Worm (Caenorhabditis elegans) whole organism, early embryonic: Measurements from ENCODE around the gene R10E4.11.

Experiments
- B0310.2 ChIP-seq: sonication (generic microtip); optimal IDR thresholded peaks from 2 replicates; lab custom pipeline; 2016; ENCODE audit warnings: mild to moderate bottlenecking, missing genetic modification characterization, missing compliant biosample characterization
- F13C5.2 ChIP-seq: sonication (generic microtip); optimal IDR thresholded peaks from 2 replicates; lab custom pipeline; 2017; ENCODE audit warnings: mild to moderate bottlenecking, missing genetic modification characterization, inconsistent platforms, missing compliant biosample characterization
- aly-1 ChIP-seq: sonication (generic microtip); optimal IDR thresholded peaks from 2 replicates; lab custom pipeline; 2016; ENCODE audit warnings: missing genetic modification characterization, missing compliant biosample characterization
- ama-1 ChIP-seq: fragments of 150-350 bp; optimal IDR thresholded peaks from 2 replicates; lab custom pipeline; 2014
- ceh-13 ChIP-seq: fragments of 200-800 bp; sonication (Bioruptor generic); optimal IDR thresholded peaks from 2 replicates; lab custom pipeline; 2018; ENCODE audit warnings: mild to moderate bottlenecking, missing genetic modification characterization, missing compliant biosample characterization
- ceh-36 ChIP-seq: sonication (generic microtip); optimal IDR thresholded peaks from 2 replicates; lab custom pipeline; 2016; ENCODE audit warnings: missing genetic modification characterization, inconsistent platforms, missing compliant biosample characterization
- ets-7 ChIP-seq: sonication (generic microtip); optimal IDR thresholded peaks from 2 replicates; lab custom pipeline; 2016; ENCODE audit warnings: missing genotype, missing genetic modification characterization, missing compliant biosample characterization
- flt-1 ChIP-seq: fragments of 200-800 bp; sonication (Bioruptor generic); IDR thresholded peaks from 2 replicates; pipeline ENCODE4 v1.3.6; 2022; ENCODE audit warnings: missing genetic modification characterization, missing compliant biosample characterization
- hmbx-1 ChIP-seq: sonication (generic microtip); optimal IDR thresholded peaks from 2 replicates; lab custom pipeline; 2016; ENCODE audit warnings: mild to moderate bottlenecking, missing genetic modification characterization, missing compliant biosample characterization
- hmg-4 ChIP-seq: fragments of 200-800 bp; sonication (Bioruptor generic); optimal IDR thresholded peaks from 2 replicates; lab custom pipeline; 2018; ENCODE audit warnings: mild to moderate bottlenecking, missing genetic modification characterization, missing compliant biosample characterization
- hnd-1 ChIP-seq: sonication (generic microtip); optimal IDR thresholded peaks from 2 replicates; lab custom pipeline; 2016; ENCODE audit warnings: missing genetic modification characterization, missing compliant biosample characterization
- pes-1 ChIP-seq: fragments of 200-800 bp; sonication (Bioruptor generic); IDR thresholded peaks from 2 replicates; pipeline ENCODE4 v1.3.6; 2022; ENCODE audit warnings: missing genetic modification reagents, missing genetic modification characterization, missing compliant biosample characterization
- scrt-1 ChIP-seq: fragments of 200-800 bp; sonication (Bioruptor generic); IDR thresholded peaks from 2 replicates; pipeline ENCODE4 v1.3.6; 2022; ENCODE audit warnings: missing genetic modification characterization, missing compliant biosample characterization
- sea-1 ChIP-seq: fragments of 200-800 bp; sonication (Bioruptor generic); conservative IDR thresholded peaks from 2 replicates; pipeline ENCODE4 v1.3.6; 2022; ENCODE audit warnings: missing genetic modification characterization, missing compliant biosample characterization
- tbx-11 ChIP-seq: fragments of 200-800 bp; sonication (Bioruptor generic); IDR thresholded peaks from 2 replicates; pipeline ENCODE4 v1.3.6; 2022; ENCODE audit warnings: missing genetic modification characterization, missing compliant biosample characterization
- tbx-37 ChIP-seq: fragments of 200-800 bp; sonication (Bioruptor generic); conservative IDR thresholded peaks from 2 replicates; pipeline ENCODE4 v1.3.6; 2022; ENCODE audit warnings: missing genetic modification reagents, missing genetic modification characterization, missing compliant biosample characterization
- tra-4 ChIP-seq: sonication (generic microtip); optimal IDR thresholded peaks from 2 replicates; lab custom pipeline; 2017; ENCODE audit warnings: missing genetic modification characterization, missing compliant biosample characterization

The R10E4.11 gene

ce11 chrIII:4280215-4281173 lies 20.3 kb downstream of the R10E4.11 start, which contains the start of gene sup-26:
Gene sup-26, minus strand, starts transcription at chrIII:4280224.
- peak; percentile 13 for TF ChIP-seq tra-4 (tag; lab: Kevin White, UChicago)
- TF ChIP-seq hmbx-1: no peak
- TF ChIP-seq scrt-1: peak; percentile 51; the same call in 1 of the 2 replicates
- peak; percentile 41 for TF ChIP-seq B0310.2 (tag; lab: Kevin White, UChicago)
- TF ChIP-seq ceh-36 (tag; lab: Kevin White, UChicago): no peak
- peak; percentile 78 for TF ChIP-seq aly-1
- peak; percentile 83; the same call in 1 of the 2 replicates for TF ChIP-seq sea-1
- TF ChIP-seq ets-7 (tag; lab: Kevin White, UChicago): peak; percentile 31
- no peak; the same call in 1 of the 2 replicates for TF ChIP-seq flt-1
- no peak for TF ChIP-seq hnd-1
- peak; percentile 60 for TF ChIP-seq F13C5.2 (tag; lab: Kevin White, UChicago)
- TF ChIP-seq tbx-37 (GFP tag; lab: Robert Waterston, UW): no peak
- peak; percentile 80 for TF ChIP-seq hmg-4 (GFP tag; lab: Kevin White, UChicago)
- no peak for TF ChIP-seq ceh-13 (GFP tag; lab: Kevin White, UChicago)
- TF ChIP-seq ama-1 (lab: Kevin White, UChicago): no peak
- TF ChIP-seq tbx-11 (GFP tag; lab: Robert Waterston, UW): no peak
- TF ChIP-seq pes-1 (GFP tag; lab: Robert Waterston, UW): peak; percentile 49; the same call in 1 of the 2 replicates

ce11 chrIII:4278203-4278602 lies 22.6 kb downstream of the R10E4.11 start:
- no peak for TF ChIP-seq ceh-36 (tag; lab: Kevin White, UChicago)
- no peak for TF ChIP-seq sea-1
- TF ChIP-seq tbx-37 (GFP tag; lab: Robert Waterston, UW): no peak
- no peak for TF ChIP-seq aly-1
- no peak for TF ChIP-seq hmg-4 (GFP tag; lab: Kevin White, UChicago)
- no peak for TF ChIP-seq hnd-1

ce11 chrIII:4277762-4278161 lies 23.1 kb downstream of the R10E4.11 start:
- no peak; the same call in 1 of the 2 replicates for TF ChIP-seq pes-1 (GFP tag; lab: Robert Waterston, UW)
- TF ChIP-seq ama-1 (lab: Kevin White, UChicago): peak; percentile 11

- TF ChIP-seq flt-1 (no peak), ama-1 (lab: Kevin White, UChicago) (peak; percentile 94)
Observed at ce11 chrIII:4276277-4276676, 24.6 kb downstream of the R10E4.11 start.

- no peak for TF ChIP-seq ceh-13 (GFP tag; lab: Kevin White, UChicago)
- TF ChIP-seq hnd-1: no peak
- peak; percentile 41 for TF ChIP-seq ama-1 (lab: Kevin White, UChicago)
Observed at ce11 chrIII:4275704-4276103, 25.1 kb downstream of the R10E4.11 start.

- TF ChIP-seq hmg-4 (GFP tag; lab: Kevin White, UChicago) (peak; percentile 26), ceh-13 (GFP tag; lab: Kevin White, UChicago) (no peak)
Observed at ce11 chrIII:4274524-4274923, 26.3 kb downstream of the R10E4.11 start.

ce11 chrIII:4272864-4273263 lies 28.0 kb downstream of the R10E4.11 start:
- TF ChIP-seq ceh-36 (tag; lab: Kevin White, UChicago) (peak; percentile 69), tra-4 (tag; lab: Kevin White, UChicago) (no peak), ceh-13 (GFP tag; lab: Kevin White, UChicago) (no peak)

ce11 chrIII:4271059-4271458 lies 29.8 kb downstream of the R10E4.11 start:
- TF ChIP-seq ceh-36 (tag; lab: Kevin White, UChicago) (no peak), tbx-11 (GFP tag; lab: Robert Waterston, UW) (no peak), hnd-1 (no peak), flt-1 (no peak), B0310.2 (tag; lab: Kevin White, UChicago) (no peak), ceh-13 (GFP tag; lab: Kevin White, UChicago) (no peak), tbx-37 (GFP tag; lab: Robert Waterston, UW) (no peak), tra-4 (tag; lab: Kevin White, UChicago) (no peak), hmg-4 (GFP tag; lab: Kevin White, UChicago) (no peak), ama-1 (lab: Kevin White, UChicago) (no peak), ets-7 (tag; lab: Kevin White, UChicago) (no peak), F13C5.2 (tag; lab: Kevin White, UChicago) (no peak), sea-1 (no peak), pes-1 (GFP tag; lab: Robert Waterston, UW) (no peak)
